Worm (Caenorhabditis elegans) whole organism, midembryonic: Measurements from ENCODE around the gene ZC404.15.

Experiments used
- T22C8.4 ChIP-seq: fragments of 200-800 bp; sonication (Bioruptor generic); IDR thresholded peaks from 2 replicates; pipeline ENCODE4 v1.3.6; 2022; ENCODE audit warnings: missing genetic modification characterization, missing compliant biosample characterization
- cog-1 ChIP-seq: sonication (generic microtip); optimal IDR thresholded peaks from 2 replicates; lab custom pipeline; 2016; ENCODE audit warnings: missing genetic modification characterization, missing compliant biosample characterization
- flt-1 ChIP-seq: fragments of 200-800 bp; sonication (Bioruptor generic); IDR thresholded peaks from 2 replicates; pipeline ENCODE4 v1.3.6; 2022; ENCODE audit warnings: missing genetic modification characterization, missing compliant biosample characterization
- klf-2 ChIP-seq: fragments of 200-800 bp; sonication (Bioruptor generic); conservative IDR thresholded peaks from 2 replicates; pipeline ENCODE4 v1.3.6; 2022; ENCODE audit warnings: missing genetic modification reagents, missing genetic modification characterization, missing compliant biosample characterization
- med-1 ChIP-seq: sonication (generic microtip); optimal IDR thresholded peaks from 2 replicates; lab custom pipeline; 2017; ENCODE audit warnings: missing genetic modification characterization, mild to moderate bottlenecking, missing compliant biosample characterization, antibody characterized with exemption, missing genetic modification reagents; ENCODE audit not compliant: insufficient read depth
- ref-1 ChIP-seq: fragments of 200-800 bp; sonication (Bioruptor generic); conservative IDR thresholded peaks from 2 replicates; pipeline ENCODE4 v1.3.6; 2022; ENCODE audit warnings: missing genetic modification reagents, missing genetic modification characterization, missing compliant biosample characterization
- tab-1 ChIP-seq: fragments of 200-800 bp; sonication (Bioruptor generic); IDR thresholded peaks from 2 replicates; pipeline ENCODE4 v1.3.6; 2022; ENCODE audit warnings: missing genetic modification characterization, missing compliant biosample characterization
- ztf-23 ChIP-seq: fragments of 200-800 bp; sonication (Bioruptor generic); IDR thresholded peaks from 2 replicates; pipeline ENCODE4 v1.3.6; 2022; ENCODE audit warnings: missing genetic modification reagents, missing genetic modification characterization, missing compliant biosample characterization
- ztf-29 ChIP-seq: fragments of 200-800 bp; sonication (Bioruptor generic); IDR thresholded peaks from 2 replicates; pipeline ENCODE4 v1.3.6; 2022; ENCODE audit warnings: missing genetic modification reagents, missing genetic modification characterization, missing compliant biosample characterization

Gene ZC404.15

DNA sequence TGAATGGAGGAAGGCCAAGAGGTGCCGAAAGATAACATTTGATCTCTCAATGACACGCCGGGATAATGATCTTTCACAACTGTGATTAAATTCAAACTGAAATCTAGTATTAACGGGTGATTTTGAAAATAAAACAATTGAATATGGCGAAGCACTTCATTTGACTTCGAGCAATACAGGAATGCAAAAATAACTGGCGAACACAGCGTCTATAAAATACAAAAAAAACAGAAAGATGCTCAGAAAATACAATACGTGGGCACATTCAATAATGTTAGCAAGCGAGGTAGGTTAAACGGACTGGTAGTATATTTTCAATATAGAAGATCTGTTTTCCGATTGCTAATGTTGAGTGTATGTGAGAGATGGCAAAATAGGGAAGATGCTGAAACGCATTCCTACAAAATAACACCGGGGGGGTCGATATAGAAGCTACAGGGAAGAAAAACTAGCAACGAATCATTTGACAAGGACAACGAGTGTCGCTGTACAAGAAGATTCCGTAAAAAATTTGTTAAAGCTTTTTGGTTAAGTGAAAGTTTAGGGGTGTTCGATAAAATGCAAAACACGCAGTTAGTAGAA lies 2.9 kb downstream of the ZC404.15 start:
- TF ChIP-seq ztf-23 (GFP tag; lab: Robert Waterston, UW) (no peak), tab-1 (GFP tag; lab: Robert Waterston, UW) (no peak), klf-2 (GFP tag; lab: Robert Waterston, UW) (no peak), cog-1 (tag; lab: Kevin White, UChicago) (no peak), ref-1 (GFP tag; lab: Robert Waterston, UW) (no peak), med-1 (GFP tag; lab: Kevin White, UChicago) (no peak), ztf-29 (GFP tag; lab: Robert Waterston, UW) (no peak), flt-1 (GFP tag; lab: Robert Waterston, UW) (no peak), T22C8.4 (GFP tag; lab: Robert Waterston, UW) (no peak)

ce11 chrV:6784853-6785492 lies 4.7 kb downstream of the ZC404.15 start, which contains the start of the genes spn-4 and spe-39:
Gene spn-4 (minus strand): TSS chrV:6784903.
Gene spe-39 (plus strand): TSS chrV:6785451.
- TF ChIP-seq ztf-29 (GFP tag; lab: Robert Waterston, UW): peak; percentile 48; the same call in 1 of the 2 replicates
- peak; percentile 72 for TF ChIP-seq med-1 (GFP tag; lab: Kevin White, UChicago)
- no peak for TF ChIP-seq T22C8.4 (GFP tag; lab: Robert Waterston, UW)
- peak; percentile 66; the same call in 1 of the 2 replicates for TF ChIP-seq tab-1 (GFP tag; lab: Robert Waterston, UW)
- TF ChIP-seq klf-2 (GFP tag; lab: Robert Waterston, UW): 0 out of 2 replicates have a peak, but pooled peaks have one; percentile 50
- peak; percentile 62 for TF ChIP-seq flt-1 (GFP tag; lab: Robert Waterston, UW)
- no peak for TF ChIP-seq ref-1 (GFP tag; lab: Robert Waterston, UW)
- TF ChIP-seq cog-1 (tag; lab: Kevin White, UChicago): no peak
- peak; percentile 51; the same call in 1 of the 2 replicates for TF ChIP-seq ztf-23 (GFP tag; lab: Robert Waterston, UW)

- TF ChIP-seq ztf-29 (GFP tag; lab: Robert Waterston, UW) (no peak), ztf-23 (GFP tag; lab: Robert Waterston, UW) (no peak), flt-1 (GFP tag; lab: Robert Waterston, UW) (no peak), T22C8.4 (GFP tag; lab: Robert Waterston, UW) (no peak), tab-1 (GFP tag; lab: Robert Waterston, UW) (no peak), med-1 (GFP tag; lab: Kevin White, UChicago) (no peak), klf-2 (GFP tag; lab: Robert Waterston, UW) (no peak), ref-1 (GFP tag; lab: Robert Waterston, UW) (no peak), cog-1 (tag; lab: Kevin White, UChicago) (no peak)
Observed at ce11 chrV:6787906-6788430, 7.7 kb downstream of the ZC404.15 start, which contains the start of gene ZC404.2. Gene ZC404.2 (plus strand): TSS chrV:6787952.

- TF ChIP-seq T22C8.4 (GFP tag; lab: Robert Waterston, UW) (no peak), med-1 (GFP tag; lab: Kevin White, UChicago) (no peak), flt-1 (GFP tag; lab: Robert Waterston, UW) (no peak), ztf-29 (GFP tag; lab: Robert Waterston, UW) (no peak), cog-1 (tag; lab: Kevin White, UChicago) (no peak), ref-1 (GFP tag; lab: Robert Waterston, UW) (no peak), tab-1 (GFP tag; lab: Robert Waterston, UW) (no peak), ztf-23 (GFP tag; lab: Robert Waterston, UW) (no peak), klf-2 (GFP tag; lab: Robert Waterston, UW) (no peak)
Observed at ce11 chrV:6792565-6792964, 12.3 kb downstream of the ZC404.15 start, which contains the start of gene gck-2. Gene gck-2 (minus strand): TSS chrV:6792665.

ce11 chrV:6792973-6793372 lies 12.7 kb downstream of the ZC404.15 start:
- TF ChIP-seq ztf-29 (GFP tag; lab: Robert Waterston, UW) (no peak), klf-2 (GFP tag; lab: Robert Waterston, UW) (no peak), flt-1 (GFP tag; lab: Robert Waterston, UW) (no peak), cog-1 (tag; lab: Kevin White, UChicago) (no peak), T22C8.4 (GFP tag; lab: Robert Waterston, UW) (no peak), ref-1 (GFP tag; lab: Robert Waterston, UW) (no peak), med-1 (GFP tag; lab: Kevin White, UChicago) (no peak), ztf-23 (GFP tag; lab: Robert Waterston, UW) (no peak), tab-1 (GFP tag; lab: Robert Waterston, UW) (no peak)

DNA sequence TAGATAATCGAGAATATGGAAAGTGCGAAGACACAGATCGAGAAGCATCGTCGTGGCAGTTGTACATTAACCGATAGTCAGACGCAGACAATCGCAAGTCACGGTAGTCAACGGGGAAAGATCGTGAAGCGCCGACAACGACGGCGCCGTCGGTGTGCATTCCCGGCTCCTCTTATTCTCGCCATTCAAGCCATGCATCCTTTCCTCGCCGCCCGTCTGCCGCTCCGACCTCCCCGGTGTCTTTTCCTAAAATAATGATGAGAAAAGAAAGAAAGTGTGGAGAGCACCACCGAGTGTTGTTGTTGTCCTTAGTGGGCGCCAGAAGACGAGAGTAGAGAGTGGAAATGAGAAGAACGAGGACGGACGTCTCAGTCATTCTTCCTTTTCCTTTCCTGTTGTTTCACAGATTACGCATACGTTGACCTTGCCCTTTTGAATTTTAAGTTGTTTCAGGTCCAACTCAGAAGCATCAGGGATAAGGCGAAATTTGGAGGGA lies 13.5 kb downstream of the ZC404.15 start, which contains the start of gene ZC404.1:
Gene ZC404.1, plus strand, starts transcription at position 446 of the 496 bp plus-strand sequence.
- TF ChIP-seq klf-2 (GFP tag; lab: Robert Waterston, UW): no peak
- TF ChIP-seq med-1 (GFP tag; lab: Kevin White, UChicago): no peak
- TF ChIP-seq tab-1 (GFP tag; lab: Robert Waterston, UW): no peak
- no peak for TF ChIP-seq ztf-29 (GFP tag; lab: Robert Waterston, UW)
- TF ChIP-seq flt-1 (GFP tag; lab: Robert Waterston, UW): no peak
- no peak for TF ChIP-seq ztf-23 (GFP tag; lab: Robert Waterston, UW)

DNA sequence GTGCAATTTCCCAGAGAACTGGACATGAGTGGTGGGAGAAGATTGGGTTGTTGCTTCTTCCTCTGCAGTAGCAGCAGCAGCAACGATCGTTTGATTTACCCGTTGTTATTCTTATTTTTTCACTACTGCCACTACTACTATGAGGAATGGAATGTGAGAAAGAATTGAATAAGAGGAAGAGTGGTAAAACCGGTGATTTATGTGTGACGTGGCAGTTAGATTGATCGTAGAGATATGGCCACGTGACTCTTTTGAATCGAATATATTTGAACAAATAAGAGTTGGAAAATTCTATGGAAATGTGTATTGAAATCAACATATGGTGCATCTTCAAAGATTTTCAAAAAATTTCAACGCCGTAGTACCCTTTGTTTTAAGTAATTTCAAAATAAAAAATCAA lies 16.0 kb downstream of the ZC404.15 start:
- TF ChIP-seq klf-2 (GFP tag; lab: Robert Waterston, UW) (no peak), cog-1 (tag; lab: Kevin White, UChicago) (no peak), ref-1 (GFP tag; lab: Robert Waterston, UW) (no peak), T22C8.4 (GFP tag; lab: Robert Waterston, UW) (no peak), tab-1 (GFP tag; lab: Robert Waterston, UW) (no peak), flt-1 (GFP tag; lab: Robert Waterston, UW) (no peak), ztf-23 (GFP tag; lab: Robert Waterston, UW) (no peak), ztf-29 (GFP tag; lab: Robert Waterston, UW) (no peak), med-1 (GFP tag; lab: Kevin White, UChicago) (no peak)
